Worm (Caenorhabditis elegans) whole organism, L2 larva: Measurements from ENCODE around the gene hpx-2.

ENCODE experiments used
- blmp-1 ChIP-seq: sonication (generic microtip); optimal IDR thresholded peaks from 2 replicates; lab custom pipeline; 2017; ENCODE audit warnings: missing genetic modification characterization, mild to moderate bottlenecking, missing compliant biosample characterization, antibody characterized with exemption, moderate library complexity; ENCODE audit not compliant: insufficient read depth
- ceh-82 ChIP-seq: fragments of 150-350 bp; optimal IDR thresholded peaks from 2 replicates; lab custom pipeline; 2014; ENCODE audit warnings: missing biosample characterization, missing genetic modification characterization
- egl-27 ChIP-seq: sonication (generic microtip); optimal IDR thresholded peaks from 3 replicates; lab custom pipeline; 2017; ENCODE audit warnings: missing biosample characterization, missing genetic modification reagents, missing genetic modification characterization
- fos-1 ChIP-seq: fragments of 150-350 bp; optimal IDR thresholded peaks from 2 replicates; lab custom pipeline; 2014; ENCODE audit warnings: missing biosample characterization, missing genetic modification characterization
- lsy-2 ChIP-seq, 2 experiments: fragments of 150-350 bp in 1 of 2; sonication (generic microtip) in 1 of 2; optimal IDR thresholded peaks; 2 replicates each; lab custom pipeline; 2014 to 2017; ENCODE audit warnings: missing biosample characterization in 2 of 2, missing genetic modification characterization in 2 of 2
- nhr-11 ChIP-seq: fragments of 150-350 bp; optimal IDR thresholded peaks from 2 replicates; lab custom pipeline; 2014; ENCODE audit warnings: missing biosample characterization, missing genetic modification characterization
- ztf-11 ChIP-seq: sonication (generic microtip); optimal IDR thresholded peaks from 2 replicates; lab custom pipeline; 2017; ENCODE audit warnings: missing biosample characterization, missing genetic modification characterization

DNA sequence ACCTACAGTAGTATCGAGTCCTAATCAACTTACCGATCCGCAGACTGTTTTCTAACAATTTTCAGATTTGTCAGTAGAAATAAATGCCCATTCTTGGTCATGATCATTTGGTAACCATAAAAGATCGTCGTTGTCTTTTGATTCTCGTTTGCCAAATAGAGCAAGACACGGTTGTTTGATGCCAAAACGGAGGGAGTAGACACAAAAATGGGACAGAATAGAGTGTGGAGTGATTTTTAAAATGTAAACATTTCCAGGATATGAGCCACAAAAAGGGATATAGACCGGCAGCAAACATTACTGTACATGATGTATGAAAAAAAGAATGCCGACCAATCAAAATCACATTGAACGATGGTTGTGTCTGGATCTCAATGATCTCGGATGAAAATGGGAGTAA, 33.4 kb upstream of the hpx-2 start, which contains the start of gene F55B12.2:
- no peak for TF ChIP-seq lsy-2 (tag; optimal IDR thresholded peaks at IDR 0.05; lab: Kevin White, UChicago)
- no peak for TF ChIP-seq blmp-1 (tag; lab: Kevin White, UChicago)
- no peak for TF ChIP-seq nhr-11 (tag; lab: Kevin White, UChicago)
- no peak for TF ChIP-seq fos-1 (tag; lab: Kevin White, UChicago)
- no peak for TF ChIP-seq ztf-11 (tag; lab: Kevin White, UChicago)
- TF ChIP-seq egl-27 (tag; lab: Kevin White, UChicago): no peak
- TF ChIP-seq ceh-82 (tag; lab: Kevin White, UChicago): no peak
